Fruit fly (Drosophila melanogaster) whole organism, pupa: ENCODE results near the gene CG17328.

ENCODE experiments used
- CG10348 ChIP-seq: fragments of 200-800 bp; sonication (Bioruptor generic); IDR thresholded peaks from 2 replicates; pipeline ENCODE4 v1.3.6; 2022; ENCODE audit warnings: missing biosample characterization, missing genetic modification characterization
- CG8159 ChIP-seq: fragments of 200-800 bp; sonication (Bioruptor generic); optimal IDR thresholded peaks from 3 replicates; lab custom pipeline; 2018; ENCODE audit warnings: missing biosample characterization, mild to moderate bottlenecking, missing genetic modification characterization, moderate library complexity
- CG9948 ChIP-seq: fragments of 200-800 bp; sonication (Bioruptor generic); optimal IDR thresholded peaks from 2 replicates; lab custom pipeline; 2018; ENCODE audit warnings: missing biosample characterization, mild to moderate bottlenecking, missing genetic modification characterization, moderate library complexity
- EcR ChIP-seq: fragments of 200-800 bp; sonication (Bioruptor generic); optimal IDR thresholded peaks from 3 replicates; lab custom pipeline; 2019; ENCODE audit warnings: missing biosample characterization, missing genetic modification characterization, mild to moderate bottlenecking, moderate library complexity, missing genetic modification reagents

DNA sequence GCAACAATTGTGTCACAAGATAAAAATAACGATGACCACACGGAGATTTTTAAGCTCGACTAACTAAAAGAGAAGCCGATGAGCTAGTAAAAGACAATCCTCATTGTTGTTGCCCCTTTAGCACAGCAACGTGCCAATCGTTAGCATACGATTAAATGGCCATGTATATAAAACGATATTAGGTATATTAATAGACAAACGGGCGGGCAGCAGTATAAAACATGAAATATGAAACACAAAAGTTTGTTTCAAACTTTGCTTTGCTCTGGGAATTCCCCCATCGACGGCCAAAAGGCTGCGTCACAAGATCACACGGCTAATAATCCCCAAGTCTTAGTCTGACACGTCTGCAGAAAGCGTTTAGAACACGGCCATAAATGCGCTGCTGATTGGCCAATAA lies 16.7 kb downstream of the CG17328 start:
- TF ChIP-seq CG10348 (no peak), CG9948 (tag; lab: Kevin White, UChicago) (no peak), CG8159 (tag; lab: Kevin White, UChicago) (no peak), EcR (GFP tag; lab: Kevin White, UChicago) (no peak)
